Worm (Caenorhabditis elegans): ENCODE data around the gene K04D7.6.

Gene K04D7.6

DNA sequence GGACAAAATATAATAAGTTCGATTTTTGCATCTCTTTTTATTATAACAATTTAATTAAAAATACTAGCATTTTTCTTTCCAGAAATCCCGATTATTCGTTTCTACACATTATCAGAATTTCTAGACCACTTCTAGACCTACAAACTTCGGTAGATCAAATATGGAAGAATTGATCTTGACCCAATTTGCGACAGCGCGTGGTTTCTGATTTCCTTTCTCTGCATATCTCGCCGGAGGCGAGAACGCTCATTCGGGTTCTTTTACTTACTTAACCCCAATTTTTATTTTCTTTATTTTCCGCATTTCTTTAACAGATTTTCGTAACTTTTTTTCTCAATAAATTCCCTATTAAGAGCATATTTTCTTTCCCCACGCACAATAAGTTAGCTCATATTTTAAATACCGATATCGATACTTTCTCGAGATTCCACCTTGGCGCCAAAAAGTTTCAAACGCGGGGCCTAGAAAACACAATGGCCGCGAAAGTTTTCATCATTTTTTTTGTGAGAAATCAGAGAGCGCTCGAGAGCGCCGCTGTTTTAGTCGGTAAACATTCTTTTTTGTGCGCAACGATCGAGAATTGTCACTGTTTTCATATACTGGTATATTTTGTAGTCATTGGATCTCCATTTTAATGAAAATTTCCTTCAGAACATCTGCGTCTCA, 36.5 kb upstream of the K04D7.6 start (continued):
- TF ChIP-seq somi-1 (GFP tag; optimal IDR thresholded peaks at IDR 0.05), result no peak
- TF ChIP-seq F22D6.2 (tag; optimal IDR thresholded peaks at IDR 0.05), result no peak
- no peak for TF ChIP-seq ceh-100 (GFP tag; IDR thresholded peaks at IDR 0.05)
- no peak for TF ChIP-seq let-607 (tag; optimal IDR thresholded peaks at IDR 0.05)
- TF ChIP-seq repo-1 (tag; optimal IDR thresholded peaks at IDR 0.05), result no peak
- no peak for TF ChIP-seq C06A6.2 (GFP tag; conservative IDR thresholded peaks at IDR 0.05)
- TF ChIP-seq snpc-3.4 (tag; optimal IDR thresholded peaks at IDR 0.05), result no peak
- no peak for TF ChIP-seq K11D2.4 (GFP tag; IDR thresholded peaks at IDR 0.05)
- TF ChIP-seq Y67H2A.10 (GFP tag; conservative IDR thresholded peaks at IDR 0.05), result no peak
- no peak for TF ChIP-seq die-1 (tag; optimal IDR thresholded peaks at IDR 0.05)
- no peak for TF ChIP-seq akir-1 (GFP tag; optimal IDR thresholded peaks at IDR 0.05)
- TF ChIP-seq mel-28 (tag; optimal IDR thresholded peaks at IDR 0.05; ENCODE audit: borderline replicate concordance), result no peak
- no peak for TF ChIP-seq bed-2 (GFP tag; IDR thresholded peaks at IDR 0.05)
- TF ChIP-seq ztf-18 (tag; optimal IDR thresholded peaks at IDR 0.05), result no peak
- TF ChIP-seq F23B12.7 (tag; optimal IDR thresholded peaks at IDR 0.05; ENCODE audit: insufficient read depth), result no peak
- no peak for TF ChIP-seq atf-7 (tag; optimal IDR thresholded peaks at IDR 0.05)
- peak; percentile 1 for TF ChIP-seq unc-130 (GFP tag; optimal IDR thresholded peaks at IDR 0.05)
- no peak for TF ChIP-seq F49E8.2 (tag; optimal IDR thresholded peaks at IDR 0.05; ENCODE audit: insufficient read depth)
- TF ChIP-seq pbrm-1 (GFP tag; IDR thresholded peaks at IDR 0.05), result peak; percentile 20; the same call in 1 of the 2 replicates
- TF ChIP-seq lsl-1 (GFP tag; optimal IDR thresholded peaks at IDR 0.05), result peak; percentile 20
- TF ChIP-seq dpl-1 (GFP tag; optimal IDR thresholded peaks at IDR 0.05), result peak; percentile 56
- no peak for TF ChIP-seq aptf-2 (GFP tag; conservative IDR thresholded peaks at IDR 0.05)
- no peak for TF ChIP-seq ztf-25 (GFP tag; IDR thresholded peaks at IDR 0.05)
- no peak for TF ChIP-seq mxl-1 (tag; optimal IDR thresholded peaks at IDR 0.05)
- no peak for TF ChIP-seq rpc-1 (optimal IDR thresholded peaks at IDR 0.05)
- no peak for TF ChIP-seq rpc-1 (tag; optimal IDR thresholded peaks at IDR 0.05)
- no peak for TF ChIP-seq gei-17 (GFP tag; optimal IDR thresholded peaks at IDR 0.05)
- TF ChIP-seq attf-3 (GFP tag; conservative IDR thresholded peaks at IDR 0.05), result no peak
- no peak for TF ChIP-seq sea-2 (GFP tag; IDR thresholded peaks at IDR 0.05)
- TF ChIP-seq nfyb-1 (GFP tag; IDR thresholded peaks at IDR 0.05), result no peak
- TF ChIP-seq lin-54 (GFP tag; optimal IDR thresholded peaks at IDR 0.05), result peak; percentile 48
- no peak for TF ChIP-seq nhr-80 (tag; optimal IDR thresholded peaks at IDR 0.05)
- TF ChIP-seq ceh-91 (GFP tag; IDR thresholded peaks at IDR 0.05), result peak; percentile 42; the same call in 1 of the 2 replicates
- 0 out of 2 replicates have a peak, but pooled peaks have one; percentile 48 for TF ChIP-seq hsf-1 (GFP tag; IDR thresholded peaks at IDR 0.05)
- TF ChIP-seq rec-8 (tag; optimal IDR thresholded peaks at IDR 0.05), result no peak
- no peak for TF ChIP-seq Y56A3A.18 (GFP tag; IDR thresholded peaks at IDR 0.05)
- TF ChIP-seq lin-35 (GFP tag; optimal IDR thresholded peaks at IDR 0.05), result peak in 1 of 3 experiments; percentile 59
- TF ChIP-seq ceh-79 (tag; optimal IDR thresholded peaks at IDR 0.05), result no peak
- no peak for TF ChIP-seq attf-6 (GFP tag; IDR thresholded peaks at IDR 0.05)

DNA sequence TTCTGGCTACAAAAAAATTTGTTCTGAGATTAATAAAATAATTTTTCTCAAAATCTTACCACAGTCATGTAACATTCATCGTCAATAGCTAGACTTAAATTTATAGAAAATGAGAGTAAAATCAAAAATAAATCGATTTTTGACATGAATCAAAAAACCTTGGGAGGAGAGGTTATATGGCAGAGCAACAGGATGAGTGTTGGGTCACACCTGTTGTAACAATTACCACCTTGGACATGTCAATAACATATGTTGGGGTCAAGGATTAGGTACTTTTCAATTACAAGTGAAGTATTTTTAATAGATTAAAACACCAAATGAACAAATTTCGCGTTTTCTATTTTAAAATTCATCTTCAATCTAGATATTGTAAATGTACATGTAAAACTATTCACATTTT, 35.6 kb upstream of the K04D7.6 start, which contains the start of gene lipl-7:
Gene lipl-7, minus strand, starts transcription at position 165 of the 400 bp plus-strand sequence.
- TF ChIP-seq zim-3 (tag; optimal IDR thresholded peaks at IDR 0.05) (no peak), nhr-27 (tag; optimal IDR thresholded peaks at IDR 0.05) (no peak), Y53F4B.3 (GFP tag; IDR thresholded peaks at IDR 0.05) (no peak), lsy-27 (tag; optimal IDR thresholded peaks at IDR 0.05; ENCODE audit: borderline replicate concordance, insufficient read depth) (no peak), Y56A3A.18 (GFP tag; IDR thresholded peaks at IDR 0.05) (no peak), somi-1 (GFP tag; optimal IDR thresholded peaks at IDR 0.05) (no peak), efl-1 (GFP tag; optimal IDR thresholded peaks at IDR 0.05) (no peak), pha-4 (tag; optimal IDR thresholded peaks at IDR 0.05) (no peak), nfyb-1 (GFP tag; IDR thresholded peaks at IDR 0.05) (no peak), lin-40 (tag; optimal IDR thresholded peaks at IDR 0.05) (no peak), let-607 (tag; optimal IDR thresholded peaks at IDR 0.05) (no peak), rec-8 (tag; optimal IDR thresholded peaks at IDR 0.05) (no peak), lin-26 (GFP tag; IDR thresholded peaks at IDR 0.05) (no peak), T07F8.4 (tag; optimal IDR thresholded peaks at IDR 0.05) (no peak)
